Worm (Caenorhabditis elegans) whole organism, mixed stage, embryonic: ENCODE data around the gene rad-23.

Experiments
- blmp-1 ChIP-seq: fragments of 150-350 bp; optimal IDR thresholded peaks from 2 replicates; lab custom pipeline; 2014; ENCODE audit warnings: missing biosample characterization, missing genetic modification characterization
- ces-1 ChIP-seq: fragments of 150-350 bp; optimal IDR thresholded peaks from 2 replicates; lab custom pipeline; 2014; ENCODE audit warnings: missing biosample characterization, missing genetic modification reagents, missing genetic modification characterization
- elt-1 ChIP-seq: sonication (generic microtip); optimal IDR thresholded peaks from 2 replicates; lab custom pipeline; 2017; ENCODE audit warnings: missing genetic modification characterization, mild to moderate bottlenecking, missing compliant biosample characterization, antibody characterized with exemption, moderate library complexity, borderline replicate concordance; ENCODE audit not compliant: insufficient read depth
- elt-3 ChIP-seq: fragments of 150-350 bp; optimal IDR thresholded peaks from 2 replicates; lab custom pipeline; 2014; ENCODE audit warnings: missing biosample characterization, missing genetic modification characterization
- flh-1 ChIP-seq: fragments of 200-800 bp; sonication (Bioruptor generic); optimal IDR thresholded peaks from 2 replicates; lab custom pipeline; 2018; ENCODE audit warnings: mild to moderate bottlenecking, missing genetic modification characterization, moderate library complexity, missing compliant biosample characterization
- pha-4 ChIP-seq: fragments of 150-350 bp; optimal IDR thresholded peaks from 2 replicates; lab custom pipeline; 2018; ENCODE audit warnings: missing biosample characterization, missing genetic modification reagents, missing genetic modification characterization
- snpc-4 ChIP-seq: fragments of 150-350 bp; optimal IDR thresholded peaks from 2 replicates; lab custom pipeline; 2014; ENCODE audit warnings: missing biosample characterization, missing genetic modification characterization
- tbx-8 ChIP-seq: fragments of 200-800 bp; sonication (Bioruptor generic); optimal IDR thresholded peaks from 2 replicates; lab custom pipeline; 2018; ENCODE audit warnings: mild to moderate bottlenecking, missing genetic modification characterization, moderate library complexity, missing compliant biosample characterization
- unc-62 ChIP-seq: fragments of 150-350 bp; optimal IDR thresholded peaks from 2 replicates; lab custom pipeline; 2014; ENCODE audit warnings: missing biosample characterization, missing genetic modification reagents, missing genetic modification characterization

- no peak for TF ChIP-seq pha-4 (tag; lab: Kevin White, UChicago)
- TF ChIP-seq unc-62 (GFP tag; lab: Kevin White, UChicago) = no peak
- TF ChIP-seq tbx-8 = no peak
- TF ChIP-seq elt-1 (tag; lab: Kevin White, UChicago) = no peak
- TF ChIP-seq snpc-4 (tag; lab: Kevin White, UChicago) = no peak
- no peak for TF ChIP-seq ces-1 (GFP tag; lab: Kevin White, UChicago)
- no peak for TF ChIP-seq flh-1 (GFP tag; lab: Kevin White, UChicago)
- TF ChIP-seq elt-3 (tag; lab: Kevin White, UChicago) = no peak
- TF ChIP-seq blmp-1 (tag; lab: Kevin White, UChicago) = no peak
Measured at ce11 chrII:11689941-11690340, 37.4 kb upstream of the rad-23 start.
